Worm (Caenorhabditis elegans): ENCODE measurements around the gene gbh-2.

gbh-2 gene

DNA sequence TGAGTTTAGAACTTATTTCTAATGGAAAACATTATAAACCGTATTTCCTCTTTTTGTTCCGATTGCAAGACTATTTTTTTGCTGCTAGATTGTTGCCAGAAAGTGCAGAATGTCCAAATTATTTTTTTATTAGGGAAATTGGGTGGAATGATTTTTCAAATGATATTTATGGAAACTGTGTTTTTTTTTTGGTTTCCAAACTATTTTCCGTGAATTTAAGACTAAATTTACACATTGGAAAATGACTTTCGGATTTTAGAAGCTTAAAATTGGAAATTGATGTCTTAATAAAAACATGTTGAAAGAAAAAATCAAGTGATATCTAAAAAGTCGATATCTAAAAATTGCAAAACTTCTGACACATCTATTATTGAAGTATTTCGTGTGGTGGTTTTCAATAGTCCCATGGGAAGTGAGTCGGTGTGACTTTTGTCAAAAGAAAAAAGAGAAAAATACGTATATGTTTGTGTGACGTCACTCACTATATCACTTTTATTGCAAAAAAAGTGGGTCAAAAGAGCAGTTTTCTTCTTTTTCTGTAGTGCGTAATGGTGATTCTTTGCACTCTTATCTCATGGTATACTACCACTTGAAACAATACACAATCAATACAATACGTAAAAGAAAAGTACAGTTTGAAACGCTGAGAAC is 18.5 kb downstream of the gbh-2 start:
- TF ChIP-seq dmd-4 (tag; optimal IDR thresholded peaks at IDR 0.05) (no peak), ztf-11 (tag; optimal IDR thresholded peaks at IDR 0.05) (no peak), egl-27 (tag; optimal IDR thresholded peaks at IDR 0.05) (no peak), nhr-25 (tag; optimal IDR thresholded peaks at IDR 0.05) (no peak), aly-2 (tag; optimal IDR thresholded peaks at IDR 0.05) (no peak), sma-3 (GFP tag; optimal IDR thresholded peaks at IDR 0.05) (no peak), Y55F3AM.14 (GFP tag; optimal IDR thresholded peaks at IDR 0.05) (no peak), nhr-12 (tag; optimal IDR thresholded peaks at IDR 0.05) (no peak), fos-1 (tag; optimal IDR thresholded peaks at IDR 0.05) (peak; percentile 19), elt-1 (tag; optimal IDR thresholded peaks at IDR 0.05) (no peak), snpc-4 (tag; optimal IDR thresholded peaks at IDR 0.05) (no peak), nhr-10 (tag; optimal IDR thresholded peaks at IDR 0.05) (no peak), lsy-2 (tag; optimal IDR thresholded peaks at IDR 0.05) (peak in 1 of 2 experiments; percentile 0), crh-2 (tag; optimal IDR thresholded peaks at IDR 0.05) (peak; percentile 28)

DNA sequence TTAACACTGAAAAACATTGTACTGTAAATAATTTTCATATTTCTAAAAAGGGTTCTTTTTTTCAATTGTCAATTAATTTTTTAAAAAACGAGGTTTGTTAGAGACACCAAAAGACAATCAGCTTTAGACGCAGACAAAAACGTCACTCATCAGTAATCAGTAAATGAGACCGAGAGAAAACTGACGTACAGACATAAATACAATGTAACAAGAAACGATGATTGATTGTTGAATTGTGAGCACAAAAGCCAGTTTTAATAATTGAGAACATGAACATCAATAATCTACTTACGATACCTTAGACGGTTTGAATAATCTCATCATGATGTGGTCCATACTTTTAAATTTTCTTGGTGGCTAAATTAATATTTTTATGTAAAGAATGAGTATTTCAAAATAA is 21.1 kb downstream of the gbh-2 start:
- TF ChIP-seq alr-1 (tag; optimal IDR thresholded peaks at IDR 0.05) (no peak), unc-39 (tag; optimal IDR thresholded peaks at IDR 0.05) (no peak), nhr-11 (tag; optimal IDR thresholded peaks at IDR 0.05) (no peak), sma-9 (GFP tag; optimal IDR thresholded peaks at IDR 0.05) (no peak), sma-9 (tag; optimal IDR thresholded peaks at IDR 0.05) (no peak), nhr-77 (tag; optimal IDR thresholded peaks at IDR 0.05) (no peak), dmd-4 (tag; optimal IDR thresholded peaks at IDR 0.05) (no peak), aly-2 (tag; optimal IDR thresholded peaks at IDR 0.05) (no peak), fos-1 (tag; optimal IDR thresholded peaks at IDR 0.05) (peak; percentile 51)

DNA sequence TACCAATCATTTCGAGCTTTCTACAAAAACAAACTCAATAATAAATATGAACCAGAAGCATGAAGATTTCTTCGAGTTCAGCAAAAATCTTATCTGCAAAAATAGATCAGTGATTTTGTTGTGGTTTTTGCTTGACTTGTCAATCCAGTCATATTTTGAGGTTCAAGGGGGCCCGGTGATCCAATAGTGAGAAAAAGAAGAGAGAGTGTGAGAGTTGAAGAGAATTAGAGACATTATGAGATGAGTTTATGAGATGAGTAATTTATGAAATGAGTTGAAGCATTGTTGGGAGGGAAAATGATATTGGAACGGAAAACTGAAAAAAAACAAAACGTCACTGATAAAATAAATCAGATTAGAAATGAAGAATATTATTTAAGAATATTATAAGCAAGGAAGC is 23.3 kb downstream of the gbh-2 start, which contains the start of gene T13H5.1:
T13H5.1 (minus strand) TSS at position 101 of the 400 bp plus-strand sequence.
- TF ChIP-seq unc-55 (GFP tag; optimal IDR thresholded peaks at IDR 0.05) (no peak), gmeb-1 (tag; optimal IDR thresholded peaks at IDR 0.05) (no peak), unc-62 (GFP tag; optimal IDR thresholded peaks at IDR 0.05) (no peak), ceh-82 (tag; optimal IDR thresholded peaks at IDR 0.05) (no peak), alr-1 (tag; optimal IDR thresholded peaks at IDR 0.05) (no peak), nhr-21 (tag; optimal IDR thresholded peaks at IDR 0.05) (no peak), zag-1 (tag; optimal IDR thresholded peaks at IDR 0.05) (no peak), lin-13 (GFP tag; optimal IDR thresholded peaks at IDR 0.05) (no peak), sma-3 (GFP tag; optimal IDR thresholded peaks at IDR 0.05) (no peak), Y55F3AM.14 (GFP tag; optimal IDR thresholded peaks at IDR 0.05) (no peak), egl-27 (tag; optimal IDR thresholded peaks at IDR 0.05) (no peak)

DNA sequence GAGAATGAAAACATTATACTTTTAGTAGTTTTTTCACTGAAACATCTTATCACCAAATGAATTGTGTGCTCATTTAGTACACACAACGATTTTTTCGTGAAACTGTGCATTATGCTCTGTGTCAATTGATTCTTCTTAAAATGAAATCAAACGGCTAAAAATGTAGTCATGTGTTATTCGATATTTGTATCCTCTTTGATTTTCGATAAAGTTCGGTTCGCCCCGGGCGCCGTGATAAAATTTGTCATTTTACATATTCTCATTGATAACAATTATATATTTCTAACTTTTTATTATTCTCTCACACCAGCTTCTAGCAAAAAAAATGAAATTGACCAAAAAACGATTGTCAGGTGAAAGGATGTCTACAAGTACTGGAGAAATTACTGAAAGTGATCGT is 29.1 kb downstream of the gbh-2 start, which contains the start of gene ctg-2:
ctg-2 (plus strand) TSS at position 326 of the 400 bp plus-strand sequence.
- TF ChIP-seq lin-13 (GFP tag; optimal IDR thresholded peaks at IDR 0.05) (no peak), sma-9 (GFP tag; optimal IDR thresholded peaks at IDR 0.05) (peak; percentile 48), sma-9 (tag; optimal IDR thresholded peaks at IDR 0.05) (no peak), nhr-11 (tag; optimal IDR thresholded peaks at IDR 0.05) (no peak), fos-1 (tag; optimal IDR thresholded peaks at IDR 0.05) (peak; percentile 31), nhr-25 (tag; optimal IDR thresholded peaks at IDR 0.05) (no peak), ceh-82 (tag; optimal IDR thresholded peaks at IDR 0.05) (no peak), lsy-2 (tag; optimal IDR thresholded peaks at IDR 0.05) (no peak), crh-2 (tag; optimal IDR thresholded peaks at IDR 0.05) (peak; percentile 2), nhr-77 (tag; optimal IDR thresholded peaks at IDR 0.05) (no peak), gmeb-1 (tag; optimal IDR thresholded peaks at IDR 0.05) (peak; percentile 31)

DNA sequence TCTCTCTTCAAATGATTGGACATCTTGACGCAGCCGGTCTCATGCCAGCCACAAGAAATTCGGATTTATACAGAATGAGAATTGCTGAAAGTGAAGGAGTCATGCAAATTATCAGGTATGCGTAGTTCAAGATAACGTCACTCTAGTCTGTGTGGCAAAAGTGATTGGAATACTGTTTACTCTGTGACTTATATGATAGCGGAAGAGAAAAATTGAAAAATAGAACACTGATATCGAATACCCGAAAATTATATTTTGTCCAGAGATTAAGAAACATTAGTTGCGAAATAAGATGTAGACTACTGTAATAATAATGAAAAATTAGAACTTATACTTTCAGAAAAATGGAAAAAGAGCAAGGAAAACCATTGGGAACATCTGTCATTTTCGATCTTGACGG is 29.8 kb downstream of the gbh-2 start:
- TF ChIP-seq lsy-2 (tag; optimal IDR thresholded peaks at IDR 0.05) (no peak), F13H6.1 (tag; optimal IDR thresholded peaks at IDR 0.05) (no peak), sma-9 (GFP tag; optimal IDR thresholded peaks at IDR 0.05) (peak; percentile 33), sma-9 (tag; optimal IDR thresholded peaks at IDR 0.05) (no peak), fos-1 (tag; optimal IDR thresholded peaks at IDR 0.05) (peak; percentile 92), sma-3 (GFP tag; optimal IDR thresholded peaks at IDR 0.05) (no peak)

DNA sequence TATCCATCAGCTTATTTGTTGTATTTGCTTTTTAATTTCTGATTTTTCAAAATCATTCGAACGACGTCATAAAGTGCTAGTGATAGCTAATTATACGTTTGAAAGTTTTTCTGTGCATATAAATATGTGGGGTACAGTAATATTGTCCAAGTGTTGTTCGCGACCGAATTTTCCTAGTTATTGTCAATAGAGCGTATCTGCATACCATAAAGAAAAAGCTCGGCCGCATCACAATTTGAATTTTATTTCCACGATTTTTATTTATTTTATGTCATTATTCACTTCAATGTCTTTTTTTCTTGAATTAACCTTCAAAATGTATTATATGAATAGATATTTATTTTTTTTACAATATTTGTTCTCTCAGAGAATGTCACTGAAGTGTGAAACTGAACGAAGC is 31.1 kb downstream of the gbh-2 start, which contains the start of gene rnh-2:
rnh-2 (plus strand) TSS at position 368 of the 400 bp plus-strand sequence.
- TF ChIP-seq skn-1 (tag; optimal IDR thresholded peaks at IDR 0.05) (peak; percentile 3), nhr-21 (tag; optimal IDR thresholded peaks at IDR 0.05) (peak; percentile 5), unc-55 (GFP tag; optimal IDR thresholded peaks at IDR 0.05) (peak; percentile 86), egl-27 (tag; optimal IDR thresholded peaks at IDR 0.05) (no peak), sma-3 (GFP tag; optimal IDR thresholded peaks at IDR 0.05) (peak; percentile 66), crh-2 (tag; optimal IDR thresholded peaks at IDR 0.05) (peak; percentile 78), unc-39 (tag; optimal IDR thresholded peaks at IDR 0.05) (no peak), nhr-11 (tag; optimal IDR thresholded peaks at IDR 0.05) (no peak), nhr-129 (tag; optimal IDR thresholded peaks at IDR 0.05) (peak; percentile 58), gmeb-1 (tag; optimal IDR thresholded peaks at IDR 0.05) (peak; percentile 64), mab-5 (tag; optimal IDR thresholded peaks at IDR 0.05) (no peak), F13H6.1 (tag; optimal IDR thresholded peaks at IDR 0.05) (peak; percentile 13), alr-1 (tag; optimal IDR thresholded peaks at IDR 0.05) (no peak), C34F6.9 (tag; optimal IDR thresholded peaks at IDR 0.05) (peak; percentile 82), nhr-77 (tag; optimal IDR thresholded peaks at IDR 0.05) (no peak), fos-1 (tag; optimal IDR thresholded peaks at IDR 0.05) (peak; percentile 49), sem-4 (tag; optimal IDR thresholded peaks at IDR 0.05) (peak; percentile 18), lin-13 (GFP tag; optimal IDR thresholded peaks at IDR 0.05) (peak; percentile 70), lsy-2 (tag; optimal IDR thresholded peaks at IDR 0.05) (peak; percentile 15 to 94), ZK546.5 (tag; optimal IDR thresholded peaks at IDR 0.05) (no peak), Y55F3AM.14 (GFP tag; optimal IDR thresholded peaks at IDR 0.05) (no peak), nhr-6 (tag; optimal IDR thresholded peaks at IDR 0.05) (peak; percentile 7), sma-9 (GFP tag; optimal IDR thresholded peaks at IDR 0.05) (peak; percentile 55), sma-9 (tag; optimal IDR thresholded peaks at IDR 0.05) (no peak)
